Fruit fly (Drosophila melanogaster) whole organism, embryonic: ENCODE results near the gene rho-5.

Source experiments
- Antp ChIP-seq: fragments of 200-800 bp; sonication (Bioruptor generic); optimal IDR thresholded peaks from 3 replicates; lab custom pipeline; 2016; ENCODE audit warnings: missing biosample characterization, missing genetic modification characterization
- C15 ChIP-seq: fragments of 200-800 bp; sonication (Bioruptor generic); IDR thresholded peaks from 3 replicates; pipeline ENCODE4 v1.3.6; 2022; ENCODE audit warnings: missing biosample characterization, missing genetic modification characterization
- CG10321 ChIP-seq: fragments of 200-800 bp; sonication (Bioruptor generic); IDR thresholded peaks from 2 replicates; pipeline ENCODE4 v1.3.6; 2022; ENCODE audit warnings: missing biosample characterization, missing genetic modification characterization
- CG10462 ChIP-seq: fragments of 200-800 bp; sonication (Bioruptor generic); optimal IDR thresholded peaks from 2 replicates; lab custom pipeline; 2016; ENCODE audit warnings: missing biosample characterization, missing genetic modification characterization
- CG10979 ChIP-seq: fragments of 200-800 bp; sonication (Bioruptor generic); optimal IDR thresholded peaks from 2 replicates; lab custom pipeline; 2018; ENCODE audit warnings: missing biosample characterization, mild to moderate bottlenecking, missing genetic modification characterization, moderate library complexity
- CG11085 ChIP-seq: fragments of 200-800 bp; sonication (Bioruptor generic); IDR thresholded peaks from 2 replicates; pipeline ENCODE4 v1.3.6; 2022; ENCODE audit warnings: missing biosample characterization, missing genetic modification characterization
- CG11247 ChIP-seq: fragments of 200-800 bp; sonication (Bioruptor generic); IDR thresholded peaks from 2 replicates; pipeline ENCODE4 v1.3.6; 2022; ENCODE audit warnings: missing biosample characterization, missing genetic modification characterization
- CG12104 ChIP-seq: fragments of 200-800 bp; sonication (Bioruptor generic); optimal IDR thresholded peaks from 3 replicates; lab custom pipeline; 2016; ENCODE audit warnings: missing biosample characterization, missing genetic modification characterization
- CG12942 ChIP-seq: fragments of 200-800 bp; sonication (Bioruptor generic); optimal IDR thresholded peaks from 3 replicates; lab custom pipeline; 2016; ENCODE audit warnings: missing biosample characterization, missing genetic modification characterization
- CG13123 ChIP-seq: fragments of 200-800 bp; sonication (Bioruptor generic); optimal IDR thresholded peaks from 2 replicates; lab custom pipeline; 2016; ENCODE audit warnings: missing biosample characterization, missing genetic modification characterization
- CG14860 ChIP-seq: fragments of 200-800 bp; sonication (Bioruptor generic); IDR thresholded peaks from 3 replicates; pipeline ENCODE4 v1.3.6; 2022; ENCODE audit warnings: missing biosample characterization, missing genetic modification characterization; ENCODE audit not compliant: partially characterized antibody
- CG14965 ChIP-seq: fragments of 200-800 bp; sonication (Bioruptor generic); optimal IDR thresholded peaks from 2 replicates; lab custom pipeline; 2016; ENCODE audit warnings: missing biosample characterization, missing genetic modification characterization, borderline replicate concordance
- CG15073 ChIP-seq: fragments of 200-800 bp; sonication (Bioruptor generic); optimal IDR thresholded peaks from 2 replicates; lab custom pipeline; 2016; ENCODE audit warnings: missing biosample characterization, missing genetic modification characterization
- CG17568 ChIP-seq: fragments of 200-800 bp; sonication (Bioruptor generic); optimal IDR thresholded peaks from 2 replicates; lab custom pipeline; 2018; ENCODE audit warnings: missing biosample characterization, mild to moderate bottlenecking, missing genetic modification characterization, moderate library complexity
- CG18599 ChIP-seq: fragments of 200-800 bp; sonication (Bioruptor generic); optimal IDR thresholded peaks from 3 replicates; lab custom pipeline; 2017; ENCODE audit warnings: missing biosample characterization, missing genetic modification characterization, mild to moderate bottlenecking, moderate library complexity, missing genetic modification reagents
- CG2116 ChIP-seq: fragments of 200-800 bp; sonication (Bioruptor generic); optimal IDR thresholded peaks from 3 replicates; lab custom pipeline; 2018; ENCODE audit warnings: missing biosample characterization, mild to moderate bottlenecking, missing genetic modification characterization
- CG2199 ChIP-seq: fragments of 200-800 bp; sonication (Bioruptor generic); IDR thresholded peaks from 3 replicates; pipeline ENCODE4 v1.3.6; 2022; ENCODE audit warnings: missing biosample characterization, missing genetic modification characterization
- CG3281 ChIP-seq: fragments of 200-800 bp; sonication (Bioruptor generic); optimal IDR thresholded peaks from 3 replicates; lab custom pipeline; 2017; ENCODE audit warnings: missing biosample characterization, mild to moderate bottlenecking, missing genetic modification characterization
- CG3726 ChIP-seq: fragments of 200-800 bp; sonication (Bioruptor generic); IDR thresholded peaks from 3 replicates; pipeline ENCODE4, ENCODE4 v1.3.6; 2022; ENCODE audit warnings: missing biosample characterization, missing genetic modification characterization
- CG3838 ChIP-seq: fragments of 200-800 bp; sonication (Bioruptor generic); optimal IDR thresholded peaks from 3 replicates; lab custom pipeline; 2016; ENCODE audit warnings: missing biosample characterization, missing genetic modification characterization
- CG3847 ChIP-seq: fragments of 200-800 bp; sonication (Bioruptor generic); IDR thresholded peaks from 2 replicates; pipeline ENCODE4 v1.3.6; 2022; ENCODE audit warnings: missing biosample characterization, missing genetic modification characterization
- CG43689 ChIP-seq: fragments of 200-800 bp; sonication (Bioruptor generic); IDR thresholded peaks from 2 replicates; pipeline ENCODE4 v1.3.6; 2022; ENCODE audit warnings: missing biosample characterization, missing genetic modification characterization
- CG6765 ChIP-seq: fragments of 200-800 bp; sonication (Bioruptor generic); optimal IDR thresholded peaks from 3 replicates; lab custom pipeline; 2017; ENCODE audit warnings: missing biosample characterization, mild to moderate bottlenecking, missing genetic modification characterization
- CG7556 ChIP-seq: fragments of 200-800 bp; sonication (Bioruptor generic); optimal IDR thresholded peaks from 2 replicates; lab custom pipeline; 2017; ENCODE audit warnings: missing biosample characterization, mild to moderate bottlenecking, missing genetic modification characterization
- CG8281 ChIP-seq: fragments of 200-800 bp; sonication (Bioruptor generic); optimal IDR thresholded peaks from 2 replicates; lab custom pipeline; 2018; ENCODE audit warnings: missing biosample characterization, mild to moderate bottlenecking, missing genetic modification characterization, moderate library complexity
- Camta ChIP-seq: fragments of 200-800 bp; sonication (Bioruptor generic); optimal IDR thresholded peaks from 2 replicates; lab custom pipeline; 2016; ENCODE audit warnings: missing biosample characterization, missing genetic modification characterization
- Deaf1 ChIP-seq: fragments of 200-800 bp; optimal IDR thresholded peaks from 3 replicates; lab custom pipeline; 2019; ENCODE audit warnings: missing biosample characterization, mild to moderate bottlenecking, missing genetic modification characterization, moderate library complexity
- Dek ChIP-seq: fragments of 200-800 bp; sonication (Bioruptor generic); optimal IDR thresholded peaks from 3 replicates; lab custom pipeline; 2019; ENCODE audit warnings: missing biosample characterization, mild to moderate bottlenecking, missing genetic modification characterization, moderate library complexity
- Ets97D ChIP-seq: fragments of 200-800 bp; sonication (Bioruptor generic); optimal IDR thresholded peaks from 3 replicates; lab custom pipeline; 2016; ENCODE audit warnings: missing biosample characterization, missing genetic modification characterization
- H2.0 ChIP-seq: fragments of 200-800 bp; sonication (Bioruptor generic); IDR thresholded peaks from 2 replicates; pipeline ENCODE4 v1.3.6; 2022; ENCODE audit warnings: missing biosample characterization, missing genetic modification characterization
- Hmr ChIP-seq: fragments of 200-800 bp; sonication (Bioruptor generic); optimal IDR thresholded peaks from 3 replicates; lab custom pipeline; 2017; ENCODE audit warnings: mild to moderate bottlenecking, missing biosample characterization, missing genetic modification reagents, missing genetic modification characterization
- Med ChIP-seq: fragments of 200-800 bp; sonication (Bioruptor generic); peaks from one replicate; lab custom pipeline; 2016; ENCODE audit warnings: missing biosample characterization, missing genetic modification characterization, mild to moderate bottlenecking, inconsistent platforms, moderate library complexity
- Nf-YA ChIP-seq: fragments of 200-800 bp; sonication (Bioruptor generic); IDR thresholded peaks from 2 replicates; pipeline ENCODE4 v1.3.6; 2022; ENCODE audit warnings: missing biosample characterization, missing genetic modification characterization
- Oaz ChIP-seq: fragments of 200-800 bp; sonication (Bioruptor generic); IDR thresholded peaks from 2 replicates; pipeline ENCODE4 v1.3.6; 2022; ENCODE audit warnings: missing biosample characterization, missing genetic modification characterization
- Sin3A ChIP-seq: fragments of >200 bp; optimal IDR thresholded peaks from 2 replicates; lab custom pipeline; 2018
- Usf ChIP-seq: fragments of 200-800 bp; sonication (Bioruptor generic); optimal IDR thresholded peaks from 2 replicates; lab custom pipeline; 2017; ENCODE audit warnings: missing genotype, missing biosample characterization, missing genetic modification characterization
- cato ChIP-seq: fragments of 200-800 bp; sonication (Bioruptor generic); optimal IDR thresholded peaks from 2 replicates; lab custom pipeline; 2016; ENCODE audit warnings: missing biosample characterization, missing genetic modification characterization, borderline replicate concordance
- caup ChIP-seq: fragments of 200-800 bp; sonication (Bioruptor generic); optimal IDR thresholded peaks from 3 replicates; lab custom pipeline; 2017; ENCODE audit warnings: missing biosample characterization, mild to moderate bottlenecking, missing genetic modification characterization, moderate library complexity; ENCODE audit not compliant: severe bottlenecking
- hth ChIP-seq: fragments of >200 bp; optimal IDR thresholded peaks from 2 replicates; lab custom pipeline; 2017; ENCODE audit warnings: inconsistent platforms
- insv ChIP-seq, 2 experiments: fragments of 200-800 bp; sonication (Bioruptor generic); optimal IDR thresholded peaks; 3 replicates each; lab custom pipeline; 2016 to 2018; ENCODE audit warnings: missing biosample characterization in 2 of 2, missing genetic modification characterization in 2 of 2
- jing ChIP-seq: fragments of 200-800 bp; sonication (Bioruptor generic); optimal IDR thresholded peaks from 2 replicates; lab custom pipeline; 2018; ENCODE audit warnings: missing biosample characterization, mild to moderate bottlenecking, missing genetic modification characterization
- mirr ChIP-seq: fragments of 200-800 bp; sonication (Bioruptor generic); optimal IDR thresholded peaks from 3 replicates; lab custom pipeline; 2018; ENCODE audit warnings: missing biosample characterization, mild to moderate bottlenecking, missing genetic modification characterization
- nau ChIP-seq: fragments of 200-800 bp; sonication (Bioruptor generic); optimal IDR thresholded peaks from 3 replicates; lab custom pipeline; 2017; ENCODE audit warnings: missing biosample characterization, mild to moderate bottlenecking, missing genetic modification characterization, missing genetic modification reagents
- prd ChIP-seq, 3 experiments: fragments of >200 bp in 2 of 3; fragments of 200-800 bp in 1 of 3; sonication (Bioruptor generic) in 1 of 3; optimal IDR thresholded peaks in 2 of 3; IDR thresholded peaks in 1 of 3; 2 replicates in 2 of 3; 3 replicates in 1 of 3; pipeline versions ENCODE4 v1.3.6 to Lab custom; 2017 to 2022; ENCODE audit warnings: missing biosample characterization in 1 of 3, missing genetic modification characterization in 1 of 3
- sc ChIP-seq, 3 experiments: fragments of >200 bp in 2 of 3; fragments of 200-800 bp in 1 of 3; sonication (Bioruptor generic) in 1 of 3; optimal IDR thresholded peaks; 2 replicates in 2 of 3; 3 replicates in 1 of 3; lab custom pipeline; 2017; ENCODE audit warnings: mild to moderate bottlenecking in 1 of 3, missing biosample characterization in 1 of 3, missing genetic modification characterization in 1 of 3, missing genetic modification reagents in 1 of 3
- sens-2 ChIP-seq: fragments of 200-800 bp; sonication (Bioruptor generic); IDR thresholded peaks from 2 replicates; pipeline ENCODE4 v1.3.6; 2022; ENCODE audit warnings: missing biosample characterization, missing genetic modification characterization
- sima ChIP-seq: fragments of 200-800 bp; sonication (Bioruptor generic); optimal IDR thresholded peaks from 2 replicates; lab custom pipeline; 2016; ENCODE audit warnings: missing biosample characterization, missing genetic modification characterization
- sna ChIP-seq: fragments of 200-800 bp; sonication (Bioruptor generic); IDR thresholded peaks from 2 replicates; pipeline ENCODE4 v1.3.6; 2022; ENCODE audit warnings: missing biosample characterization, missing genetic modification characterization; ENCODE audit not compliant: partially characterized antibody
- tgo ChIP-seq: fragments of 200-800 bp; sonication (Bioruptor generic); IDR thresholded peaks from 3 replicates; pipeline ENCODE4 v1.3.6; 2022; ENCODE audit warnings: missing biosample characterization, missing genetic modification characterization
- wor ChIP-seq: fragments of 200-800 bp; sonication (Bioruptor generic); IDR thresholded peaks from 2 replicates; pipeline ENCODE4 v1.3.6; 2022; ENCODE audit warnings: missing biosample characterization, missing genetic modification characterization

Gene rho-5

DNA sequence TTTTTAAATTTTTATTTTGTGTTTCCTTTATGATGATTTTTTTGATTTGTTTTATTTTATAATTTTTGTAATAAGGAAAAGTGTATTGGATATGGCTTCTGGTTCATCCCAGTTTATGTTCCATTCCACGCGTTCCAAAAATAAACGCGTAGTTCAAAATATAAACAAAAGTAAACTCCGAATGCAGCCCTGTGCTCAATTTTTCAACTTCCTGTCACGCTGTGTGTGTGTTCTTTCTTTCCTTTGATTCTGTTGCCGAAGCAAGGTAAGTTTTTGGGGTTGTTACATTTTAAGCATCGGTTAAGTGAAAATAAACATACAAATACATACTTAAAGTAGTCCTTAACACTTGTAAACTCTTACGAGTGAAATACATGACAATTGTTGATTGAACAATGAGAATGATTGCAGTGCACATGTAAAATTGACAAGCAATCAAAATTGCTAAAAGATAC is 34.4 kb upstream of the rho-5 start, which contains the start of the genes Ip259 and RpS27A (continued):
- TF ChIP-seq CG17568 (peak; percentile 64), sna (no peak), CG12104 (peak; percentile 85), CG8281 (tag; lab: Kevin White, UChicago) (peak; percentile 47), CG12942 (GFP tag; lab: Kevin White, UChicago) (peak; percentile 58), mirr (GFP tag; lab: Kevin White, UChicago) (peak; percentile 79), CG10462 (GFP tag; lab: Kevin White, UChicago) (no peak), H2.0 (GFP tag; lab: Robert Waterston, UW) (peak; percentile 71), CG11085 (peak; percentile 75), sens-2 (GFP tag; lab: Robert Waterston, UW) (peak; percentile 86), CG3281 (GFP tag; lab: Kevin White, UChicago) (peak; percentile 81), insv (GFP tag; optimal IDR thresholded peaks at IDR 0.05; lab: Kevin White, UChicago) (peak in 1 of 2 experiments; percentile 62), hth (no peak), Ets97D (GFP tag; lab: Kevin White, UChicago) (peak; percentile 99), caup (peak; percentile 93), CG18599 (GFP tag; lab: Kevin White, UChicago) (no peak), CG14965 (no peak), sc (optimal IDR thresholded peaks at IDR 0.05; lab: Kevin White, UChicago) (no peak), sc (GFP tag; optimal IDR thresholded peaks at IDR 0.05; lab: Kevin White, UChicago) (peak; percentile 59), nau (GFP tag; lab: Kevin White, UChicago) (peak; percentile 69), CG15073 (GFP tag; lab: Kevin White, UChicago) (no peak), jing (GFP tag; lab: Kevin White, UChicago) (no peak), Oaz (GFP tag; lab: Robert Waterston, UW) (0 out of 2 replicates have a peak, but pooled peaks have one; percentile 23), Deaf1 (tag; lab: Kevin White, UChicago) (no peak), CG2199 (GFP tag; lab: Robert Waterston, UW) (no peak), CG10979 (tag; lab: Kevin White, UChicago) (peak; percentile 57), CG3726 (GFP tag; lab: Robert Waterston, UW) (no peak), CG2116 (GFP tag; lab: Kevin White, UChicago) (peak; percentile 98), wor (GFP tag; lab: Robert Waterston, UW) (no peak), CG14860 (GFP tag; lab: Robert Waterston, UW) (no peak), Nf-YA (peak; percentile 67), CG3838 (GFP tag; lab: Kevin White, UChicago) (no peak), cato (peak; percentile 36), CG43689 (GFP tag; lab: Robert Waterston, UW) (no peak), Sin3A (no peak), CG11247 (peak; percentile 68), CG6765 (GFP tag; lab: Kevin White, UChicago) (peak; percentile 86), CG3847 (peak; percentile 78), C15 (GFP tag; lab: Robert Waterston, UW) (peak; percentile 65; the same call in 2 of the 3 replicates), tgo (GFP tag; lab: Robert Waterston, UW) (peak; percentile 55), Usf (GFP tag; lab: Kevin White, UChicago) (peak; percentile 78), prd (optimal IDR thresholded peaks at IDR 0.05; lab: Kevin White, UChicago) (no peak), prd (GFP tag; IDR thresholded peaks at IDR 0.05; lab: Robert Waterston, UW) (peak; percentile 62; the same call in 2 of the 3 replicates), Antp (peak; percentile 61), Med (GFP tag; lab: Kevin White, UChicago) (peak; percentile 97), Camta (peak; percentile 81), CG10321 (GFP tag; lab: Robert Waterston, UW) (peak; percentile 44; the same call in 1 of the 2 replicates), CG13123 (GFP tag; lab: Kevin White, UChicago) (peak; percentile 30), sima (GFP tag; lab: Kevin White, UChicago) (peak; percentile 43), Hmr (GFP tag; lab: Kevin White, UChicago) (no peak), CG7556 (no peak), Dek (tag; lab: Kevin White, UChicago) (no peak)
